Worm (Caenorhabditis elegans): ENCODE results near the gene B0336.7.

- no peak for TF ChIP-seq scrt-1 (GFP tag; IDR thresholded peaks at IDR 0.05)
- TF ChIP-seq hmbx-1 (tag; optimal IDR thresholded peaks at IDR 0.05): no peak
- peak; percentile 83 for TF ChIP-seq ama-1 (optimal IDR thresholded peaks at IDR 0.05)
- TF ChIP-seq B0310.2 (tag; optimal IDR thresholded peaks at IDR 0.05): no peak
- no peak for TF ChIP-seq pes-1 (GFP tag; IDR thresholded peaks at IDR 0.05)
- TF ChIP-seq tra-4 (tag; optimal IDR thresholded peaks at IDR 0.05): no peak
- no peak for TF ChIP-seq F13C5.2 (tag; optimal IDR thresholded peaks at IDR 0.05)
These were observed 17.9 kb upstream of the B0336.7 start for ce11 chrIII:5714984-5715454.

Measured in whole organism, early embryonic.